Worm (Caenorhabditis elegans) whole organism, L1 larva: ENCODE measurements around the gene F21D9.11.

ENCODE experiments used
- C04F5.9 ChIP-seq: sonication (generic microtip); optimal IDR thresholded peaks from 2 replicates; lab custom pipeline; 2016; ENCODE audit warnings: missing genetic modification characterization, missing compliant biosample characterization
- C16A3.4 ChIP-seq: fragments of 150-350 bp; optimal IDR thresholded peaks from 2 replicates; lab custom pipeline; 2014; ENCODE audit warnings: missing biosample characterization, missing genetic modification characterization
- C34B4.2 ChIP-seq: sonication (generic microtip); optimal IDR thresholded peaks from 2 replicates; lab custom pipeline; 2017; ENCODE audit warnings: mild to moderate bottlenecking, missing genetic modification characterization, missing compliant biosample characterization
- Y116A8C.19 ChIP-seq: sonication (generic microtip); optimal IDR thresholded peaks from 2 replicates; lab custom pipeline; 2016; ENCODE audit warnings: missing compliant biosample characterization, missing genetic modification characterization, borderline replicate concordance
- alr-1 ChIP-seq: fragments of 200-800 bp; sonication (Bioruptor generic); optimal IDR thresholded peaks from 2 replicates; lab custom pipeline; 2018; ENCODE audit warnings: borderline replicate concordance, mild to moderate bottlenecking, missing genetic modification characterization, missing compliant biosample characterization
- aly-2 ChIP-seq: fragments of 150-350 bp; optimal IDR thresholded peaks from 2 replicates; lab custom pipeline; 2014; ENCODE audit warnings: missing biosample characterization, missing genetic modification characterization
- blmp-1 ChIP-seq: fragments of 150-350 bp; optimal IDR thresholded peaks from 2 replicates; lab custom pipeline; 2014; ENCODE audit warnings: missing biosample characterization, missing genetic modification characterization
- ceh-8 ChIP-seq: fragments of 200-800 bp; sonication (Bioruptor generic); optimal IDR thresholded peaks from 2 replicates; lab custom pipeline; 2018; ENCODE audit warnings: mild to moderate bottlenecking, missing genetic modification characterization, moderate library complexity, missing compliant biosample characterization
- ces-1 ChIP-seq: fragments of 150-350 bp; optimal IDR thresholded peaks from 2 replicates; lab custom pipeline; 2014; ENCODE audit warnings: missing biosample characterization, missing genetic modification reagents, missing genetic modification characterization
- efl-1 ChIP-seq, 4 experiments: fragments of 150-350 bp; optimal IDR thresholded peaks in 3 of 4; peaks in 1 of 4; 1 replicate in 1 of 4; 2 replicates in 3 of 4; lab custom pipeline; 2014; ENCODE audit warnings: missing biosample characterization in 2 of 4, missing genetic modification characterization in 2 of 4, missing genetic modification reagents in 2 of 4
- egl-13 ChIP-seq: sonication (generic microtip); optimal IDR thresholded peaks from 2 replicates; lab custom pipeline; 2016; ENCODE audit warnings: missing genotype, missing genetic modification reagents, missing genetic modification characterization, missing compliant biosample characterization
- elt-2 ChIP-seq: sonication (generic microtip); optimal IDR thresholded peaks from 2 replicates; lab custom pipeline; 2016; ENCODE audit warnings: missing genetic modification characterization, mild to moderate bottlenecking, inconsistent platforms, missing compliant biosample characterization, missing genetic modification reagents
- elt-3 ChIP-seq, 6 experiments: fragments of 150-350 bp in 1 of 6; sonication (generic microtip); optimal IDR thresholded peaks; 2 replicates each; lab custom pipeline; 2017 to 2018; ENCODE audit warnings: missing biosample characterization in 6 of 6, missing genetic modification characterization in 6 of 6, inconsistent platforms in 1 of 6
- ets-5 ChIP-seq: fragments of 200-800 bp; sonication (Bioruptor generic); IDR thresholded peaks from 2 replicates; pipeline ENCODE4 v1.3.6; 2022; ENCODE audit warnings: missing genetic modification characterization, missing compliant biosample characterization
- fos-1 ChIP-seq: fragments of 150-350 bp; optimal IDR thresholded peaks from 2 replicates; lab custom pipeline; 2014; ENCODE audit warnings: missing biosample characterization, missing genetic modification characterization
- hlh-17 ChIP-seq: fragments of 200-800 bp; sonication (Bioruptor generic); optimal IDR thresholded peaks from 2 replicates; lab custom pipeline; 2018; ENCODE audit warnings: missing genetic modification characterization, mild to moderate bottlenecking, missing compliant biosample characterization, moderate library complexity, borderline replicate concordance
- irx-1 ChIP-seq: sonication (generic microtip); optimal IDR thresholded peaks from 2 replicates; lab custom pipeline; 2016; ENCODE audit warnings: missing genetic modification characterization, missing compliant biosample characterization
- isw-1 ChIP-seq: fragments of 200-800 bp; sonication (Bioruptor generic); IDR thresholded peaks from 2 replicates; pipeline ENCODE4 v1.3.6; 2022; ENCODE audit warnings: missing genetic modification characterization, missing compliant biosample characterization
- jun-1 ChIP-seq: fragments of 150-350 bp; optimal IDR thresholded peaks from 2 replicates; lab custom pipeline; 2014; ENCODE audit warnings: missing biosample characterization, missing genetic modification reagents, missing genetic modification characterization
- lin-13 ChIP-seq: fragments of 150-350 bp; optimal IDR thresholded peaks from 2 replicates; lab custom pipeline; 2014; ENCODE audit warnings: missing biosample characterization, missing genetic modification reagents, missing genetic modification characterization
- lin-35 ChIP-seq, 2 experiments: fragments of 150-350 bp; optimal IDR thresholded peaks; 2 replicates each; lab custom pipeline; 2014; ENCODE audit warnings: missing biosample characterization in 2 of 2, missing genetic modification characterization in 2 of 2, missing genetic modification reagents in 2 of 2
- lin-39 ChIP-seq: fragments of 150-350 bp; optimal IDR thresholded peaks from 2 replicates; lab custom pipeline; 2014; ENCODE audit warnings: missing biosample characterization, missing genetic modification reagents, missing genetic modification characterization
- lir-3 ChIP-seq: sonication (generic microtip); optimal IDR thresholded peaks from 2 replicates; lab custom pipeline; 2016; ENCODE audit warnings: mild to moderate bottlenecking, missing genetic modification characterization, moderate library complexity, missing compliant biosample characterization; ENCODE audit not compliant: poor library complexity
- lsy-2 ChIP-seq, 2 experiments: fragments of 150-350 bp; optimal IDR thresholded peaks; 2 replicates each; lab custom pipeline; 2014; ENCODE audit warnings: missing biosample characterization in 2 of 2, missing genetic modification characterization in 2 of 2
- mab-9 ChIP-seq: fragments of 200-800 bp; sonication (Bioruptor generic); IDR thresholded peaks from 2 replicates; pipeline ENCODE4 v1.3.6; 2022; ENCODE audit warnings: missing genetic modification reagents, missing genetic modification characterization, missing compliant biosample characterization
- mdl-1 ChIP-seq, 2 experiments: fragments of 150-350 bp; optimal IDR thresholded peaks; 2 replicates each; lab custom pipeline; 2014 to 2017; ENCODE audit warnings: missing biosample characterization in 2 of 2, missing genetic modification characterization in 2 of 2, inconsistent platforms in 1 of 2
- nhr-19 ChIP-seq: fragments of 200-800 bp; sonication (Bioruptor generic); conservative IDR thresholded peaks from 2 replicates; pipeline ENCODE4 v1.3.6; 2022; ENCODE audit warnings: missing genetic modification characterization, missing compliant biosample characterization
- nhr-20 ChIP-seq: sonication (generic microtip); optimal IDR thresholded peaks from 2 replicates; lab custom pipeline; 2016; ENCODE audit warnings: mild to moderate bottlenecking, missing genetic modification characterization, missing compliant biosample characterization
- nhr-71 ChIP-seq: sonication (generic microtip); optimal IDR thresholded peaks from 2 replicates; lab custom pipeline; 2016; ENCODE audit warnings: mild to moderate bottlenecking, missing genetic modification characterization, moderate library complexity, missing compliant biosample characterization
- nhr-85 ChIP-seq: sonication (generic microtip); peaks from one replicate; lab custom pipeline; 2016; ENCODE audit warnings: missing genetic modification characterization, inconsistent platforms, missing compliant biosample characterization
- nhr-90 ChIP-seq: sonication (generic microtip); optimal IDR thresholded peaks from 2 replicates; lab custom pipeline; 2016; ENCODE audit warnings: mild to moderate bottlenecking, missing genetic modification characterization, missing compliant biosample characterization; ENCODE audit not compliant: poor library complexity
- pag-3 ChIP-seq: sonication (generic microtip); optimal IDR thresholded peaks from 2 replicates; lab custom pipeline; 2017; ENCODE audit warnings: missing genetic modification characterization, mild to moderate bottlenecking, missing compliant biosample characterization, antibody characterized with exemption, borderline replicate concordance; ENCODE audit not compliant: insufficient read depth
- pqm-1 ChIP-seq: sonication (generic microtip); optimal IDR thresholded peaks from 3 replicates; lab custom pipeline; 2017; ENCODE audit warnings: missing biosample characterization, missing genetic modification characterization
- snu-23 ChIP-seq: sonication (generic microtip); optimal IDR thresholded peaks from 2 replicates; lab custom pipeline; 2016; ENCODE audit warnings: missing genetic modification characterization, missing compliant biosample characterization
- swsn-7 ChIP-seq: sonication (generic microtip); optimal IDR thresholded peaks from 2 replicates; lab custom pipeline; 2016; ENCODE audit warnings: missing genetic modification characterization, missing compliant biosample characterization
- tlp-1 ChIP-seq: fragments of 150-350 bp; optimal IDR thresholded peaks from 2 replicates; lab custom pipeline; 2014; ENCODE audit warnings: missing biosample characterization, missing genetic modification characterization
- unc-30 ChIP-seq: sonication (generic microtip); optimal IDR thresholded peaks from 2 replicates; lab custom pipeline; 2017; ENCODE audit warnings: missing biosample characterization, missing genetic modification characterization
- unc-62 ChIP-seq: fragments of 150-350 bp; optimal IDR thresholded peaks from 2 replicates; lab custom pipeline; 2014; ENCODE audit warnings: missing biosample characterization, missing genetic modification reagents, missing genetic modification characterization
- zag-1 ChIP-seq: fragments of 150-350 bp; optimal IDR thresholded peaks from 2 replicates; lab custom pipeline; 2014; ENCODE audit warnings: missing biosample characterization, missing genetic modification characterization

Gene F21D9.11

DNA sequence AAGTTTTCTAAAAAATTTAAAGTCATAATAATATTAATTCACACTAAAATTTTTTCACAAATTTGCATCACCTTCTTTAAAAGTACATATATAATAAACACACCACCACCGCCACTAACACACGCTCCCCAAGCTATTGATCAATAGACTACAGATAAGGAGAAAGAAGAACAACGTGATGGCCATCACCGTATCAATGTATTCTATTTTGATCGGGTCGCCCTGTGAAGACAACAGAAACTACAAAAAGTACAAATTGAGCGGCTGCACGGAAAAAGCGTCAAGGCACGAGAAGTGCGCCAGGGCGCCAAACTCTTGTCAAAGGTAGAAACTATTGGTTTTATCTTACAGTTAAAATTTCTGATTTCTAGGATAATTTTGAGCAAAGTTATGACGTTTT is 39.6 kb upstream of the F21D9.11 start:
- TF ChIP-seq elt-3 (tag; optimal IDR thresholded peaks at IDR 0.05; lab: Kevin White, UChicago), result peak in 1 of 6 experiments; percentile 20
- no peak for TF ChIP-seq snu-23 (GFP tag; lab: Kevin White, UChicago)
- TF ChIP-seq C04F5.9 (tag; lab: Kevin White, UChicago), result no peak
- TF ChIP-seq nhr-90 (tag; lab: Kevin White, UChicago), result peak; percentile 4
- TF ChIP-seq lin-35 (GFP tag; optimal IDR thresholded peaks at IDR 0.05; lab: Kevin White, UChicago), result peak in 1 of 2 experiments; percentile 51
- TF ChIP-seq nhr-85 (tag; lab: Kevin White, UChicago), result peak; percentile 43
- TF ChIP-seq irx-1 (tag; lab: Kevin White, UChicago), result no peak
- TF ChIP-seq lir-3 (tag; lab: Kevin White, UChicago), result no peak
- TF ChIP-seq elt-2 (tag; lab: Kevin White, UChicago), result peak; percentile 72
- TF ChIP-seq nhr-19 (GFP tag; lab: Robert Waterston, UW), result peak; percentile 24
- no peak for TF ChIP-seq efl-1 (optimal IDR thresholded peaks at IDR 0.05; lab: Kevin White, UChicago)
- peak in 1 of 2 experiments; percentile 2 for TF ChIP-seq efl-1 (GFP tag; optimal IDR thresholded peaks at IDR 0.05 in 1 of 2; lab: Kevin White, UChicago)
- no peak for TF ChIP-seq lin-39 (tag; lab: Kevin White, UChicago)
- TF ChIP-seq unc-30 (tag; lab: Kevin White, UChicago), result no peak
- TF ChIP-seq aly-2, result no peak
- TF ChIP-seq nhr-20, result peak; percentile 68
- peak in 1 of 2 experiments; percentile 6 for TF ChIP-seq mdl-1 (tag; optimal IDR thresholded peaks at IDR 0.05; lab: Kevin White, UChicago)
- TF ChIP-seq mab-9 (GFP tag; lab: Robert Waterston, UW), result no peak
- peak; percentile 6 for TF ChIP-seq blmp-1
- no peak for TF ChIP-seq zag-1 (tag; lab: Kevin White, UChicago)
- no peak for TF ChIP-seq C34B4.2 (tag; lab: Kevin White, UChicago)

DNA sequence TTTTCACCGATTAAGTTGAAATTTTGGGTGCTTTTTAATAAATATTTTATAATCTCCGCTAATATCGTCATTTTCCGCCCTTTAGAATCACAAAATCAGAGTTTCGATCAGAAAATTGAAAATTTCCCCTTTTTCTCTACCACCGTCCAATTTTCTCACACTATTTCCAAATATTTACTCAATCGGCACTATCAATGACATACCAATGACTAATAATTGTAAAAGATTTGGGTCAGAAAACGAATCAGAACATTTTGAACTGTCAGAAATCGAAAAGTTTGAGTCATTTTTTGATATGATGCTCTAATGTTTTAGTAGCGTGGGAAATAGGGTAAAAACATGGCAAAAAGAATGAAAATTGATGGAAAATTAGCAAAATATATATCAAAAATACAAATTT is 34.8 kb upstream of the F21D9.11 start, which contains the start of gene srr-2:
TSS of gene srr-2 (minus strand) at position 73 of the 400 bp plus-strand sequence.
- TF ChIP-seq elt-2 (tag; lab: Kevin White, UChicago) (peak; percentile 17), lin-13 (GFP tag; lab: Kevin White, UChicago) (no peak)

DNA sequence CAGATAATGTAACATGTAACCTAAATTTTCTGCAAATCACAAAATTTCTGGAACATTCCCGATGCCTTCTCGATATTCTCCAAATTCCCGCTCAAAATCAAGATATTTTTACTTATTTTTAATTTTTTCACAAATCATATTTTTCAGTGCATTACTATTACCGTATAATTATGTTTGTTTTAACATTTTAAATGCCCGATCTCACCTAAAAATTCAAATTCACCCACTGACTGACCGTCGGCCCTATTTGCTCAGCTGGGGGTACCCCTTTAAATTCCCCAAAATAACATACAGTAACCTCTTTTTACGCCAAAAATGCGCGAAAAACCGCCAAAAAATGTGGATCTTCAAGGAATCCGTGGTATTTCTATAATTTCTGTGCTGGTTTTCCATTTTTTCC is 34.3 kb upstream of the F21D9.11 start, which contains the start of gene oac-49:
TSS of gene oac-49 (plus strand) at position 301 of the 400 bp plus-strand sequence.
- TF ChIP-seq lin-13 (GFP tag; lab: Kevin White, UChicago) (no peak), nhr-71 (no peak), ceh-8 (GFP tag; lab: Kevin White, UChicago) (no peak), unc-62 (GFP tag; lab: Kevin White, UChicago) (no peak), lin-39 (tag; lab: Kevin White, UChicago) (no peak), C16A3.4 (tag; lab: Kevin White, UChicago) (no peak), Y116A8C.19 (tag; lab: Kevin White, UChicago) (no peak), pag-3 (tag; lab: Kevin White, UChicago) (no peak), isw-1 (GFP tag; lab: Robert Waterston, UW) (no peak), tlp-1 (tag; lab: Kevin White, UChicago) (no peak), ets-5 (GFP tag; lab: Robert Waterston, UW) (no peak)
- TF ChIP-seq, all 84 proteins: peak for 0

DNA sequence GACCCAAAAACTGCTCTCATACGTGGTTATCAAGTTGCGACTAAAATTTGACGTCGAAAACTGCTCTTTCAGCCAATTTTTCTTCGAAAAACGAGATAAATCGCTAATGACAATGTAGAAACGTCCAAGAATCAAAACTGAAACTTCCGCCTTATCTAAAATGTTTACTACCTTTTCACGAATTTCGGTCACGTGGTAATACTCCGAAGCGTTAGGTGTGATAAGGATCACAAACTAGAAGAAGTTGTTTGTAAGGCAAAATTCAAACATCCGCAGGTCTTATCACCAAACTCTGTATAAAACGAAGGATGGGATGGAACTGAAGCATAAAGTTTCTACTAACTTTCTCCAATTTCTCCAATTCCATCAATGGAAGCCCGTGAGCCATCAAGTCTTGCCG is 21.5 kb upstream of the F21D9.11 start, which contains the start of gene sqst-3:
TSS of gene sqst-3 (plus strand) at position 370 of the 400 bp plus-strand sequence.
- TF ChIP-seq nhr-20 (no peak), alr-1 (tag; lab: Kevin White, UChicago) (no peak), egl-13 (no peak), ces-1 (GFP tag; lab: Kevin White, UChicago) (no peak), pqm-1 (tag; lab: Kevin White, UChicago) (no peak), elt-2 (tag; lab: Kevin White, UChicago) (peak; percentile 89), hlh-17 (GFP tag; lab: Kevin White, UChicago) (no peak), lsy-2 (tag; optimal IDR thresholded peaks at IDR 0.05; lab: Kevin White, UChicago) (no peak), fos-1 (tag; lab: Kevin White, UChicago) (no peak), swsn-7 (no peak), jun-1 (tag; lab: Kevin White, UChicago) (peak; percentile 20)
- TF ChIP-seq, all 84 proteins: peak for 2
